Fruit fly (Drosophila melanogaster) whole organism, embryonic: ENCODE measurements around the gene Rad17.

Experiments
- Antp ChIP-seq: fragments of 200-800 bp; sonication (Bioruptor generic); optimal IDR thresholded peaks from 3 replicates; lab custom pipeline; 2016; ENCODE audit warnings: missing biosample characterization, missing genetic modification characterization
- CG10267 ChIP-seq: fragments of 200-800 bp; sonication (Bioruptor generic); optimal IDR thresholded peaks from 2 replicates; lab custom pipeline; 2018; ENCODE audit warnings: missing biosample characterization, mild to moderate bottlenecking, missing genetic modification characterization, moderate library complexity
- CG10366 ChIP-seq: fragments of 200-800 bp; sonication (Bioruptor generic); IDR thresholded peaks from 2 replicates; pipeline ENCODE4 v1.3.6; 2022; ENCODE audit warnings: missing biosample characterization, missing genetic modification characterization
- CG10654 ChIP-seq: fragments of 200-800 bp; sonication (Bioruptor generic); optimal IDR thresholded peaks from 2 replicates; lab custom pipeline; 2016; ENCODE audit warnings: missing biosample characterization, missing genetic modification characterization
- CG11085 ChIP-seq: fragments of 200-800 bp; sonication (Bioruptor generic); IDR thresholded peaks from 2 replicates; pipeline ENCODE4 v1.3.6; 2022; ENCODE audit warnings: missing biosample characterization, missing genetic modification characterization
- CG12155 ChIP-seq: fragments of 200-800 bp; sonication (Bioruptor generic); optimal IDR thresholded peaks from 3 replicates; lab custom pipeline; 2016; ENCODE audit warnings: missing biosample characterization, missing genetic modification characterization
- CG12942 ChIP-seq: fragments of 200-800 bp; sonication (Bioruptor generic); optimal IDR thresholded peaks from 3 replicates; lab custom pipeline; 2016; ENCODE audit warnings: missing biosample characterization, missing genetic modification characterization
- CG13624 ChIP-seq: fragments of 200-800 bp; sonication (Bioruptor generic); optimal IDR thresholded peaks from 2 replicates; lab custom pipeline; 2016; ENCODE audit warnings: missing biosample characterization, missing genetic modification characterization
- CG13775 ChIP-seq: fragments of 200-800 bp; sonication (Bioruptor generic); optimal IDR thresholded peaks from 3 replicates; lab custom pipeline; 2017; ENCODE audit warnings: missing biosample characterization, mild to moderate bottlenecking, missing genetic modification characterization
- CG14050 ChIP-seq: fragments of 200-800 bp; sonication (Bioruptor generic); IDR thresholded peaks from 3 replicates; pipeline ENCODE4 v1.3.6; 2022; ENCODE audit warnings: missing biosample characterization, missing genetic modification characterization
- CG1602 ChIP-seq: fragments of 200-800 bp; sonication (Bioruptor generic); optimal IDR thresholded peaks from 3 replicates; lab custom pipeline; 2016; ENCODE audit warnings: missing biosample characterization, missing genetic modification characterization
- CG34224 ChIP-seq: fragments of 200-800 bp; sonication (Bioruptor generic); IDR thresholded peaks from 3 replicates; pipeline ENCODE4 v1.3.6; 2022; ENCODE audit warnings: missing biosample characterization, missing genetic modification characterization; ENCODE audit not compliant: partially characterized antibody
- CG5245 ChIP-seq: fragments of 200-800 bp; sonication (Bioruptor generic); optimal IDR thresholded peaks from 3 replicates; lab custom pipeline; 2016; ENCODE audit warnings: missing biosample characterization, missing genetic modification characterization
- CG6272 ChIP-seq: fragments of 200-800 bp; sonication (Bioruptor generic); IDR thresholded peaks from 2 replicates; pipeline ENCODE4 v1.3.6; 2022; ENCODE audit warnings: missing biosample characterization, missing genetic modification characterization
- CG6765 ChIP-seq: fragments of 200-800 bp; sonication (Bioruptor generic); optimal IDR thresholded peaks from 3 replicates; lab custom pipeline; 2017; ENCODE audit warnings: missing biosample characterization, mild to moderate bottlenecking, missing genetic modification characterization
- CG6791 ChIP-seq: fragments of 200-800 bp; sonication (Bioruptor generic); IDR thresholded peaks from 3 replicates; pipeline ENCODE4 v1.3.6; 2022; ENCODE audit warnings: missing biosample characterization, missing genetic modification characterization; ENCODE audit not compliant: partially characterized antibody
- CG6854 ChIP-seq: fragments of 200-800 bp; sonication (Bioruptor generic); optimal IDR thresholded peaks from 3 replicates; lab custom pipeline; 2017; ENCODE audit warnings: missing biosample characterization, mild to moderate bottlenecking, missing genetic modification characterization
- CTCF ChIP-seq: fragments of 200-800 bp; sonication (Bioruptor generic); optimal IDR thresholded peaks from 2 replicates; lab custom pipeline; 2017; ENCODE audit warnings: missing biosample characterization, mild to moderate bottlenecking, missing genetic modification characterization, moderate library complexity
- Camta ChIP-seq: fragments of 200-800 bp; sonication (Bioruptor generic); optimal IDR thresholded peaks from 2 replicates; lab custom pipeline; 2016; ENCODE audit warnings: missing biosample characterization, missing genetic modification characterization
- MTF-1 ChIP-seq: fragments of 200-800 bp; sonication (Bioruptor generic); optimal IDR thresholded peaks from 2 replicates; lab custom pipeline; 2018; ENCODE audit warnings: missing biosample characterization, mild to moderate bottlenecking, missing genetic modification characterization, borderline replicate concordance
- NFAT ChIP-seq: fragments of 200-800 bp; sonication (Bioruptor generic); IDR thresholded peaks from 2 replicates; pipeline ENCODE4 v1.3.6; 2022; ENCODE audit warnings: missing biosample characterization, missing genetic modification characterization
- NfI ChIP-seq: fragments of 200-800 bp; sonication (Bioruptor generic); optimal IDR thresholded peaks from 3 replicates; lab custom pipeline; 2018; ENCODE audit warnings: missing biosample characterization, mild to moderate bottlenecking, missing genetic modification characterization, moderate library complexity
- PHDP ChIP-seq: fragments of 200-800 bp; sonication (Bioruptor generic); optimal IDR thresholded peaks from 3 replicates; lab custom pipeline; 2018; ENCODE audit warnings: missing biosample characterization, mild to moderate bottlenecking, missing genetic modification characterization, moderate library complexity
- Pdp1 ChIP-seq, 2 experiments: fragments of 200-800 bp; sonication (Bioruptor generic); optimal IDR thresholded peaks; 3 replicates each; lab custom pipeline; 2016; ENCODE audit warnings: missing biosample characterization in 2 of 2, missing genetic modification characterization in 2 of 2, mild to moderate bottlenecking in 1 of 2, moderate library complexity in 1 of 2
- Ravus ChIP-seq: fragments of 200-800 bp; sonication (Bioruptor generic); IDR thresholded peaks from 2 replicates; pipeline ENCODE4 v1.3.6; 2022; ENCODE audit warnings: missing biosample characterization, missing genetic modification characterization
- Usf ChIP-seq: fragments of 200-800 bp; sonication (Bioruptor generic); optimal IDR thresholded peaks from 2 replicates; lab custom pipeline; 2017; ENCODE audit warnings: missing genotype, missing biosample characterization, missing genetic modification characterization
- Vsx1 ChIP-seq: fragments of 200-800 bp; sonication (Bioruptor generic); optimal IDR thresholded peaks from 2 replicates; lab custom pipeline; 2017; ENCODE audit warnings: missing biosample characterization, mild to moderate bottlenecking, missing genetic modification characterization, missing genetic modification reagents
- aop ChIP-seq: fragments of 200-800 bp; sonication (Bioruptor generic); IDR thresholded peaks from 2 replicates; pipeline ENCODE4 v1.3.6; 2022; ENCODE audit warnings: missing biosample characterization, missing genetic modification characterization
- croc ChIP-seq: fragments of 200-800 bp; sonication (Bioruptor generic); conservative IDR thresholded peaks from 3 replicates; pipeline ENCODE4 v1.3.6; 2022; ENCODE audit warnings: missing biosample characterization, missing genetic modification characterization
- cwo ChIP-seq: fragments of 200-800 bp; sonication (Bioruptor generic); optimal IDR thresholded peaks from 3 replicates; lab custom pipeline; 2017; ENCODE audit warnings: missing biosample characterization, missing genetic modification characterization, mild to moderate bottlenecking, moderate library complexity, missing genetic modification reagents
- dati ChIP-seq: fragments of 200-800 bp; sonication (Bioruptor generic); IDR thresholded peaks from 2 replicates; pipeline ENCODE4 v1.3.6; 2022; ENCODE audit warnings: missing biosample characterization, missing genetic modification characterization
- dimm ChIP-seq: fragments of 200-800 bp; sonication (Bioruptor generic); IDR thresholded peaks from 2 replicates; pipeline ENCODE4 v1.3.6; 2022; ENCODE audit warnings: missing biosample characterization, missing genetic modification characterization
- dmrt11E ChIP-seq: fragments of 200-800 bp; sonication (Bioruptor generic); optimal IDR thresholded peaks from 3 replicates; lab custom pipeline; 2018; ENCODE audit warnings: missing biosample characterization, mild to moderate bottlenecking, missing genetic modification characterization, moderate library complexity
- gcm2 ChIP-seq: fragments of 200-800 bp; sonication (Bioruptor generic); optimal IDR thresholded peaks from 2 replicates; lab custom pipeline; 2016; ENCODE audit warnings: missing biosample characterization, missing genetic modification characterization
- her ChIP-seq: fragments of 200-800 bp; sonication (Bioruptor generic); optimal IDR thresholded peaks from 2 replicates; lab custom pipeline; 2016; ENCODE audit warnings: missing biosample characterization, missing genetic modification characterization
- klu ChIP-seq: fragments of 200-800 bp; sonication (Bioruptor generic); IDR thresholded peaks from 2 replicates; pipeline ENCODE4 v1.3.6; 2022; ENCODE audit warnings: missing biosample characterization, missing genetic modification characterization
- lmd ChIP-seq: fragments of 200-800 bp; sonication (Bioruptor generic); IDR thresholded peaks from 2 replicates; pipeline ENCODE4 v1.3.6; 2022; ENCODE audit warnings: missing biosample characterization, missing genetic modification characterization
- luna ChIP-seq: fragments of 200-800 bp; sonication (Bioruptor generic); optimal IDR thresholded peaks from 2 replicates; lab custom pipeline; 2016; ENCODE audit warnings: missing biosample characterization, missing genetic modification characterization
- maf-S ChIP-seq: fragments of 200-800 bp; sonication (Bioruptor generic); optimal IDR thresholded peaks from 2 replicates; lab custom pipeline; 2016; ENCODE audit warnings: missing biosample characterization, missing genetic modification characterization
- mam ChIP-seq: fragments of 200-800 bp; sonication (Bioruptor generic); optimal IDR thresholded peaks from 3 replicates; lab custom pipeline; 2016; ENCODE audit warnings: missing biosample characterization, missing genetic modification characterization
- nau ChIP-seq: fragments of 200-800 bp; sonication (Bioruptor generic); optimal IDR thresholded peaks from 3 replicates; lab custom pipeline; 2017; ENCODE audit warnings: missing biosample characterization, mild to moderate bottlenecking, missing genetic modification characterization, missing genetic modification reagents
- nerfin-2 ChIP-seq: fragments of 200-800 bp; sonication (Bioruptor generic); IDR thresholded peaks from 2 replicates; pipeline ENCODE4 v1.3.6; 2022; ENCODE audit warnings: missing biosample characterization, missing genetic modification characterization; ENCODE audit not compliant: partially characterized antibody
- pros ChIP-seq: fragments of 200-800 bp; sonication (Bioruptor generic); optimal IDR thresholded peaks from 3 replicates; lab custom pipeline; 2019; ENCODE audit warnings: missing biosample characterization, mild to moderate bottlenecking, missing genetic modification characterization, moderate library complexity
- pum ChIP-seq: fragments of 200-800 bp; sonication (Bioruptor generic); optimal IDR thresholded peaks from 2 replicates; lab custom pipeline; 2016; ENCODE audit warnings: missing biosample characterization, missing genetic modification characterization
- repo ChIP-seq: fragments of 200-800 bp; sonication (Bioruptor generic); optimal IDR thresholded peaks from 2 replicates; lab custom pipeline; 2016; ENCODE audit warnings: missing biosample characterization, missing genetic modification characterization
- salm ChIP-seq: fragments of 200-800 bp; sonication (Bioruptor generic); optimal IDR thresholded peaks from 2 replicates; lab custom pipeline; 2018; ENCODE audit warnings: missing biosample characterization, mild to moderate bottlenecking, missing genetic modification characterization
- sqz ChIP-seq: fragments of 200-800 bp; sonication (Bioruptor generic); optimal IDR thresholded peaks from 3 replicates; lab custom pipeline; 2018; ENCODE audit warnings: missing biosample characterization, mild to moderate bottlenecking, missing genetic modification characterization
- stc ChIP-seq: fragments of 200-800 bp; sonication (Bioruptor generic); IDR thresholded peaks from 2 replicates; pipeline ENCODE4 v1.3.6; 2022; ENCODE audit warnings: missing biosample characterization, missing genetic modification characterization
- tap ChIP-seq: fragments of 200-800 bp; optimal IDR thresholded peaks from 3 replicates; lab custom pipeline; 2019; ENCODE audit warnings: missing biosample characterization, mild to moderate bottlenecking, missing genetic modification characterization, moderate library complexity
- vfl ChIP-seq: fragments of 200-800 bp; sonication (Bioruptor generic); optimal IDR thresholded peaks from 2 replicates; lab custom pipeline; 2016; ENCODE audit warnings: missing biosample characterization, missing genetic modification characterization
- wdn ChIP-seq: fragments of 200-800 bp; sonication (Bioruptor generic); IDR thresholded peaks from 2 replicates; pipeline ENCODE4 v1.3.6; 2022; ENCODE audit warnings: missing biosample characterization, missing genetic modification characterization
- wek ChIP-seq: fragments of 200-800 bp; sonication (Bioruptor generic); optimal IDR thresholded peaks from 3 replicates; lab custom pipeline; 2018; ENCODE audit warnings: missing biosample characterization, mild to moderate bottlenecking, missing genetic modification characterization, moderate library complexity

Gene Rad17

dm6 chr3R:14674762-14675161, 11.8 kb upstream of the Rad17 start (continued):
- TF ChIP-seq Vsx1 (GFP tag; lab: Kevin White, UChicago) = no peak
- no peak for TF ChIP-seq klu
- no peak for TF ChIP-seq CG11085 (GFP tag; lab: Robert Waterston, UW)
- peak; percentile 51 for TF ChIP-seq CG10366 (GFP tag; lab: Robert Waterston, UW)
- TF ChIP-seq tap = peak; percentile 47
- no peak for TF ChIP-seq mam (GFP tag; lab: Kevin White, UChicago)
- no peak for TF ChIP-seq CG6854
- TF ChIP-seq gcm2 = no peak
- no peak for TF ChIP-seq repo (GFP tag; lab: Kevin White, UChicago)
- TF ChIP-seq Antp (GFP tag; lab: Kevin White, UChicago) = no peak
- peak; percentile 10 for TF ChIP-seq PHDP
- TF ChIP-seq wek (GFP tag; lab: Kevin White, UChicago) = no peak
- no peak for TF ChIP-seq CG12942 (GFP tag; lab: Kevin White, UChicago)
- TF ChIP-seq Usf (GFP tag; lab: Kevin White, UChicago) = no peak
- TF ChIP-seq pros = peak; percentile 16
- no peak for TF ChIP-seq her (GFP tag; lab: Kevin White, UChicago)
- no peak for TF ChIP-seq CG13624
- peak; percentile 19 to 60 for TF ChIP-seq Pdp1 (GFP tag; optimal IDR thresholded peaks at IDR 0.05; lab: Kevin White, UChicago)
- TF ChIP-seq CTCF = no peak
- TF ChIP-seq croc (GFP tag; lab: Robert Waterston, UW) = peak; percentile 67
- peak; percentile 47 for TF ChIP-seq CG12155 (GFP tag; lab: Kevin White, UChicago)
- no peak for TF ChIP-seq maf-S (GFP tag; lab: Kevin White, UChicago)
- TF ChIP-seq wdn = no peak
- TF ChIP-seq salm (tag; lab: Kevin White, UChicago) = no peak
- TF ChIP-seq MTF-1 (GFP tag; lab: Kevin White, UChicago) = peak; percentile 40
- TF ChIP-seq nau (GFP tag; lab: Kevin White, UChicago) = no peak
- TF ChIP-seq CG34224 = no peak
- peak; percentile 65 for TF ChIP-seq CG13775
- no peak for TF ChIP-seq CG6791 (GFP tag; lab: Robert Waterston, UW)
- peak; percentile 81 for TF ChIP-seq CG10267 (tag; lab: Kevin White, UChicago)
- peak; percentile 46; the same call in 2 of the 3 replicates for TF ChIP-seq CG14050
- peak; percentile 36 for TF ChIP-seq CG10654
- no peak for TF ChIP-seq CG6272
- peak; percentile 22 for TF ChIP-seq pum (GFP tag; lab: Kevin White, UChicago)
- TF ChIP-seq stc (GFP tag; lab: Robert Waterston, UW) = peak; percentile 56
- TF ChIP-seq lmd (GFP tag; lab: Robert Waterston, UW) = peak; percentile 67
- TF ChIP-seq sqz (GFP tag; lab: Kevin White, UChicago) = no peak
- no peak for TF ChIP-seq nerfin-2 (GFP tag; lab: Robert Waterston, UW)
- no peak for TF ChIP-seq cwo (GFP tag; lab: Kevin White, UChicago)
- peak; percentile 89 for TF ChIP-seq dmrt11E
- TF ChIP-seq Camta = no peak
- no peak for TF ChIP-seq Ravus (GFP tag; lab: Robert Waterston, UW)
- TF ChIP-seq aop (GFP tag; lab: Robert Waterston, UW) = no peak
- no peak for TF ChIP-seq dimm (GFP tag; lab: Robert Waterston, UW)
- TF ChIP-seq NFAT = no peak
- TF ChIP-seq CG6765 (GFP tag; lab: Kevin White, UChicago) = no peak
- peak; percentile 52 for TF ChIP-seq CG1602 (GFP tag; lab: Kevin White, UChicago)
- no peak for TF ChIP-seq dati (GFP tag; lab: Robert Waterston, UW)
- no peak for TF ChIP-seq vfl (GFP tag; lab: Kevin White, UChicago)
- no peak for TF ChIP-seq luna (GFP tag; lab: Kevin White, UChicago)
- no peak for TF ChIP-seq NfI
- peak; percentile 44 for TF ChIP-seq CG5245 (GFP tag; lab: Kevin White, UChicago)
